Fruit fly (Drosophila melanogaster): ENCODE data around the gene CG11755.

dm6 chr3R:8668024-8668856 is 8.5 kb upstream of the CG11755 start:
- TF ChIP-seq trem (tag; optimal IDR thresholded peaks at IDR 0.05) (no peak), CG3407 (GFP tag; optimal IDR thresholded peaks at IDR 0.05) (no peak), ftz-f1 (GFP tag; optimal IDR thresholded peaks at IDR 0.05) (peak; percentile 69), kay (GFP tag; optimal IDR thresholded peaks at IDR 0.05) (no peak), CG8281 (tag; optimal IDR thresholded peaks at IDR 0.05) (no peak), CG5245 (GFP tag; optimal IDR thresholded peaks at IDR 0.05) (no peak), Hr78 (GFP tag; optimal IDR thresholded peaks at IDR 0.05) (peak in 1 of 2 experiments; percentile 71), CG34376 (GFP tag; optimal IDR thresholded peaks at IDR 0.05) (peak; percentile 72), Ets65A (GFP tag) (no peak), gce (GFP tag; IDR thresholded peaks at IDR 0.05) (no peak), slp2 (GFP tag; optimal IDR thresholded peaks at IDR 0.05) (no peak), CG9727 (GFP tag; optimal IDR thresholded peaks at IDR 0.05) (no peak), CG7271 (tag; optimal IDR thresholded peaks at IDR 0.05) (no peak)

All from whole organism, embryonic.